Fruit fly (Drosophila melanogaster) Kc167 (cell line): Measurements from ENCODE around the gene CG5897.

Experiments
- Sin3A ChIP-seq: fragments of >200 bp; optimal IDR thresholded peaks from 2 replicates; lab custom pipeline; 2018; ENCODE audit warnings: missing external identifiers
- h ChIP-seq: fragments of >200 bp; optimal IDR thresholded peaks from 3 replicates; lab custom pipeline; 2018; ENCODE audit warnings: missing external identifiers
- insv ChIP-seq: fragments of >200 bp; optimal IDR thresholded peaks from 3 replicates; lab custom pipeline; 2018; ENCODE audit warnings: missing external identifiers
- psq ChIP-seq: fragments of >200 bp; optimal IDR thresholded peaks from 2 replicates; lab custom pipeline; 2017; ENCODE audit warnings: missing external identifiers

- TF ChIP-seq psq (lab: Kevin White, UChicago) (no peak), Sin3A (no peak), h (lab: Kevin White, UChicago) (no peak), insv (no peak)
These were observed 30.1 kb downstream of the CG5897 start for dm6 chr3L:11858745-11859144.
